Fruit fly (Drosophila melanogaster) whole organism, embryonic: ENCODE results near the gene Rrp1.
A peak's percentile ranks its signal among the peaks of the same experiment; 100 is the strongest.

Experiments used
- ATbp ChIP-seq: fragments of 200-800 bp; sonication (Bioruptor generic); optimal IDR thresholded peaks from 2 replicates; lab custom pipeline; 2017; ENCODE audit warnings: missing biosample characterization, mild to moderate bottlenecking, missing genetic modification characterization, missing genetic modification reagents
- Adf1 ChIP-seq: fragments of 200-800 bp; sonication (Bioruptor generic); IDR thresholded peaks from 2 replicates; pipeline ENCODE4 v1.3.6; 2022; ENCODE audit warnings: missing biosample characterization, missing genetic modification characterization
- B-H2 ChIP-seq: fragments of 200-800 bp; sonication (Bioruptor generic); optimal IDR thresholded peaks from 2 replicates; lab custom pipeline; 2018; ENCODE audit warnings: missing biosample characterization, mild to moderate bottlenecking, missing genetic modification characterization
- C15 ChIP-seq: fragments of 200-800 bp; sonication (Bioruptor generic); IDR thresholded peaks from 3 replicates; pipeline ENCODE4 v1.3.6; 2022; ENCODE audit warnings: missing biosample characterization, missing genetic modification characterization
- CG10543 ChIP-seq: fragments of 200-800 bp; sonication (Bioruptor generic); optimal IDR thresholded peaks from 3 replicates; lab custom pipeline; 2017; ENCODE audit warnings: missing biosample characterization, mild to moderate bottlenecking, missing genetic modification characterization, moderate library complexity
- CG12299 ChIP-seq: fragments of 200-800 bp; sonication (Bioruptor generic); optimal IDR thresholded peaks from 2 replicates; lab custom pipeline; 2018; ENCODE audit warnings: missing biosample characterization, mild to moderate bottlenecking, missing genetic modification characterization
- CG12769 ChIP-seq: fragments of 200-800 bp; sonication (Bioruptor generic); optimal IDR thresholded peaks from 2 replicates; lab custom pipeline; 2019; ENCODE audit warnings: missing biosample characterization, mild to moderate bottlenecking, missing genetic modification characterization, moderate library complexity
- CG14710 ChIP-seq: fragments of 200-800 bp; sonication (Bioruptor generic); optimal IDR thresholded peaks from 3 replicates; lab custom pipeline; 2019; ENCODE audit warnings: missing biosample characterization, mild to moderate bottlenecking, missing genetic modification characterization, moderate library complexity
- CG14965 ChIP-seq: fragments of 200-800 bp; sonication (Bioruptor generic); optimal IDR thresholded peaks from 2 replicates; lab custom pipeline; 2016; ENCODE audit warnings: missing biosample characterization, missing genetic modification characterization, borderline replicate concordance
- CG17186 ChIP-seq: fragments of 200-800 bp; sonication (Bioruptor generic); optimal IDR thresholded peaks from 3 replicates; lab custom pipeline; 2017; ENCODE audit warnings: missing biosample characterization, missing genetic modification reagents, missing genetic modification characterization
- CG18011 ChIP-seq: fragments of 200-800 bp; sonication (Bioruptor generic); optimal IDR thresholded peaks from 2 replicates; lab custom pipeline; 2017; ENCODE audit warnings: missing biosample characterization, missing genetic modification characterization, mild to moderate bottlenecking, moderate library complexity, missing genotype
- CG1832 ChIP-seq: fragments of 200-800 bp; sonication (Bioruptor generic); optimal IDR thresholded peaks from 2 replicates; lab custom pipeline; 2017; ENCODE audit warnings: missing biosample characterization, mild to moderate bottlenecking, missing genetic modification characterization, inconsistent platforms
- CG18619 ChIP-seq: fragments of 200-800 bp; sonication (Bioruptor generic); optimal IDR thresholded peaks from 3 replicates; lab custom pipeline; 2017; ENCODE audit warnings: missing biosample characterization, mild to moderate bottlenecking, missing genetic modification characterization
- CG2129 ChIP-seq: fragments of 200-800 bp; sonication (Bioruptor generic); IDR thresholded peaks from 2 replicates; pipeline ENCODE4 v1.3.6; 2022; ENCODE audit warnings: missing biosample characterization, missing genetic modification characterization; ENCODE audit not compliant: partially characterized antibody
- CG31388 ChIP-seq: fragments of 200-800 bp; sonication (Bioruptor generic); optimal IDR thresholded peaks from 2 replicates; lab custom pipeline; 2016; ENCODE audit warnings: missing biosample characterization, missing genetic modification characterization
- CG31441 ChIP-seq: fragments of 200-800 bp; sonication (Bioruptor generic); IDR thresholded peaks from 2 replicates; pipeline ENCODE4 v1.3.6; 2022; ENCODE audit warnings: missing biosample characterization, missing genetic modification characterization
- CG43689 ChIP-seq: fragments of 200-800 bp; sonication (Bioruptor generic); IDR thresholded peaks from 2 replicates; pipeline ENCODE4 v1.3.6; 2022; ENCODE audit warnings: missing biosample characterization, missing genetic modification characterization
- CG6654 ChIP-seq: fragments of 200-800 bp; sonication (Bioruptor generic); optimal IDR thresholded peaks from 2 replicates; lab custom pipeline; 2017; ENCODE audit warnings: missing biosample characterization, mild to moderate bottlenecking, missing genetic modification characterization
- CG6689 ChIP-seq: fragments of 200-800 bp; sonication (Bioruptor generic); IDR thresholded peaks from 2 replicates; pipeline ENCODE4 v1.3.6; 2022; ENCODE audit warnings: missing biosample characterization, missing genetic modification characterization
- CG9609 ChIP-seq: fragments of 200-800 bp; sonication (Bioruptor generic); optimal IDR thresholded peaks from 3 replicates; lab custom pipeline; 2016; ENCODE audit warnings: missing biosample characterization, missing genetic modification characterization
- D19A ChIP-seq: fragments of 200-800 bp; optimal IDR thresholded peaks from 3 replicates; lab custom pipeline; 2019; ENCODE audit warnings: missing biosample characterization, mild to moderate bottlenecking, missing genetic modification characterization, moderate library complexity
- D19B ChIP-seq: fragments of 200-800 bp; sonication (Bioruptor generic); optimal IDR thresholded peaks from 2 replicates; lab custom pipeline; 2017; ENCODE audit warnings: missing biosample characterization, mild to moderate bottlenecking, missing genetic modification characterization
- Dip2 ChIP-seq: fragments of 200-800 bp; sonication (Bioruptor generic); IDR thresholded peaks from 2 replicates; pipeline ENCODE4 v1.3.6; 2022; ENCODE audit warnings: missing biosample characterization, missing genetic modification characterization
- Dip3 ChIP-seq: fragments of 200-800 bp; sonication (Bioruptor generic); optimal IDR thresholded peaks from 3 replicates; lab custom pipeline; 2016; ENCODE audit warnings: missing biosample characterization, missing genetic modification characterization
- Kr ChIP-seq: fragments of 200-800 bp; sonication (Bioruptor generic); optimal IDR thresholded peaks from 2 replicates; lab custom pipeline; 2017; ENCODE audit warnings: missing biosample characterization, mild to moderate bottlenecking, missing genetic modification characterization
- Lim3 ChIP-seq: fragments of 200-800 bp; sonication (Bioruptor generic); IDR thresholded peaks from 2 replicates; pipeline ENCODE4 v1.3.6; 2022; ENCODE audit warnings: missing biosample characterization, missing genetic modification characterization
- Lpt ChIP-seq: fragments of >200 bp; optimal IDR thresholded peaks from 2 replicates; lab custom pipeline; 2018; ENCODE audit warnings: missing biosample characterization, missing genetic modification characterization
- Mes4 ChIP-seq: fragments of 200-800 bp; sonication (Bioruptor generic); optimal IDR thresholded peaks from 2 replicates; lab custom pipeline; 2016; ENCODE audit warnings: missing biosample characterization, missing genetic modification characterization
- NK7.1 ChIP-seq: fragments of 200-800 bp; sonication (Bioruptor generic); optimal IDR thresholded peaks from 3 replicates; lab custom pipeline; 2016; ENCODE audit warnings: missing biosample characterization, missing genetic modification characterization
- Nf-YA ChIP-seq: fragments of 200-800 bp; sonication (Bioruptor generic); IDR thresholded peaks from 2 replicates; pipeline ENCODE4 v1.3.6; 2022; ENCODE audit warnings: missing biosample characterization, missing genetic modification characterization
- Optix ChIP-seq: fragments of 200-800 bp; sonication (Bioruptor generic); IDR thresholded peaks from 3 replicates; pipeline ENCODE4 v1.3.6; 2022; ENCODE audit warnings: missing biosample characterization, missing genetic modification characterization
- Sin3A ChIP-seq: fragments of >200 bp; optimal IDR thresholded peaks from 2 replicates; lab custom pipeline; 2018
- Taf1 ChIP-seq: fragments of 200-800 bp; sonication (Bioruptor generic); IDR thresholded peaks from 2 replicates; pipeline ENCODE4 v1.3.6; 2022; ENCODE audit warnings: missing biosample characterization, missing genetic modification characterization
- ab ChIP-seq: fragments of 200-800 bp; sonication (Bioruptor generic); optimal IDR thresholded peaks from 2 replicates; lab custom pipeline; 2016; ENCODE audit warnings: missing biosample characterization, missing genetic modification characterization
- amos ChIP-seq: fragments of 200-800 bp; sonication (Bioruptor generic); IDR thresholded peaks from 2 replicates; pipeline ENCODE4 v1.3.6; 2022; ENCODE audit warnings: missing biosample characterization, missing genetic modification characterization; ENCODE audit not compliant: partially characterized antibody
- crol ChIP-seq: fragments of 200-800 bp; sonication (Bioruptor generic); IDR thresholded peaks from 2 replicates; pipeline ENCODE4 v1.3.6; 2022; ENCODE audit warnings: missing biosample characterization, missing genetic modification characterization
- dmrt11E ChIP-seq: fragments of 200-800 bp; sonication (Bioruptor generic); optimal IDR thresholded peaks from 3 replicates; lab custom pipeline; 2018; ENCODE audit warnings: missing biosample characterization, mild to moderate bottlenecking, missing genetic modification characterization, moderate library complexity
- exex ChIP-seq: fragments of 200-800 bp; sonication (Bioruptor generic); optimal IDR thresholded peaks from 4 replicates; lab custom pipeline; 2018; ENCODE audit warnings: missing biosample characterization, mild to moderate bottlenecking, missing genetic modification characterization, moderate library complexity
- fru ChIP-seq: fragments of >200 bp; optimal IDR thresholded peaks from 2 replicates; lab custom pipeline; 2017
- h ChIP-seq: fragments of >200 bp; optimal IDR thresholded peaks from 2 replicates; lab custom pipeline; 2017
- lmd ChIP-seq: fragments of 200-800 bp; sonication (Bioruptor generic); IDR thresholded peaks from 2 replicates; pipeline ENCODE4 v1.3.6; 2022; ENCODE audit warnings: missing biosample characterization, missing genetic modification characterization
- pzg ChIP-seq: fragments of 200-800 bp; sonication (Bioruptor generic); optimal IDR thresholded peaks from 3 replicates; lab custom pipeline; 2018; ENCODE audit warnings: missing biosample characterization, mild to moderate bottlenecking, missing genetic modification characterization, moderate library complexity
- scrt ChIP-seq: fragments of 200-800 bp; sonication (Bioruptor generic); optimal IDR thresholded peaks from 2 replicates; lab custom pipeline; 2018; ENCODE audit warnings: missing biosample characterization, mild to moderate bottlenecking, missing genetic modification characterization, moderate library complexity
- sens ChIP-seq: fragments of 200-800 bp; sonication (Bioruptor generic); peaks from one replicate; lab custom pipeline; 2016; ENCODE audit warnings: missing biosample characterization, missing genetic modification characterization
- sisA ChIP-seq: fragments of 200-800 bp; sonication (Bioruptor generic); IDR thresholded peaks from 2 replicates; pipeline ENCODE4 v1.3.6; 2022; ENCODE audit warnings: missing biosample characterization, missing genetic modification characterization
- slp2 ChIP-seq: fragments of 200-800 bp; sonication (Bioruptor generic); optimal IDR thresholded peaks from 2 replicates; lab custom pipeline; 2016; ENCODE audit warnings: missing biosample characterization, missing genetic modification characterization
- stc ChIP-seq: fragments of 200-800 bp; sonication (Bioruptor generic); IDR thresholded peaks from 2 replicates; pipeline ENCODE4 v1.3.6; 2022; ENCODE audit warnings: missing biosample characterization, missing genetic modification characterization
- tin ChIP-seq: fragments of 200-800 bp; sonication (Bioruptor generic); optimal IDR thresholded peaks from 3 replicates; lab custom pipeline; 2016; ENCODE audit warnings: missing biosample characterization, missing genetic modification characterization
- trem ChIP-seq: fragments of 200-800 bp; optimal IDR thresholded peaks from 3 replicates; lab custom pipeline; 2019; ENCODE audit warnings: missing biosample characterization, mild to moderate bottlenecking, missing genetic modification characterization, moderate library complexity
- unc-4 ChIP-seq: fragments of 200-800 bp; sonication (Bioruptor generic); IDR thresholded peaks from 2 replicates; pipeline ENCODE4 v1.3.6; 2022; ENCODE audit warnings: missing biosample characterization, missing genetic modification characterization; ENCODE audit not compliant: partially characterized antibody
- vvl ChIP-seq: fragments of 200-800 bp; sonication (Bioruptor generic); IDR thresholded peaks from 2 replicates; pipeline ENCODE4 v1.3.6; 2022; ENCODE audit warnings: missing biosample characterization, missing genetic modification characterization
- zf30C ChIP-seq: fragments of 200-800 bp; sonication (Bioruptor generic); optimal IDR thresholded peaks from 3 replicates; lab custom pipeline; 2018; ENCODE audit warnings: missing biosample characterization, mild to moderate bottlenecking, missing genetic modification characterization

The Rrp1 gene

dm6 chr2L:2972439-2972936 lies at the start of gene Rrp1, which contains the start of gene gammaTub23C (continued):
- peak; percentile 42; the same call in 1 of the 2 replicates for TF ChIP-seq stc (GFP tag; lab: Robert Waterston, UW)
- 0 out of 3 replicates have a peak, but pooled peaks have one; percentile 31 for TF ChIP-seq Optix (GFP tag; lab: Robert Waterston, UW)
- peak; percentile 63 for TF ChIP-seq exex (tag; lab: Kevin White, UChicago)
- peak; percentile 82 for TF ChIP-seq D19B
- TF ChIP-seq Lpt (GFP tag; lab: Kevin White, UChicago): no peak
- TF ChIP-seq Adf1: no peak; the same call in 1 of the 2 replicates
- TF ChIP-seq B-H2 (GFP tag; lab: Kevin White, UChicago): peak; percentile 83
- peak; percentile 62 for TF ChIP-seq slp2 (GFP tag; lab: Kevin White, UChicago)
- peak; percentile 90 for TF ChIP-seq dmrt11E
- peak; percentile 94 for TF ChIP-seq CG18619
- TF ChIP-seq amos (GFP tag; lab: Robert Waterston, UW): peak; percentile 15; the same call in 1 of the 2 replicates
- peak; percentile 89 for TF ChIP-seq CG10543 (GFP tag; lab: Kevin White, UChicago)
- TF ChIP-seq CG2129 (GFP tag; lab: Robert Waterston, UW): no peak
- peak; percentile 81 for TF ChIP-seq Dip3 (GFP tag; lab: Kevin White, UChicago)
- TF ChIP-seq CG17186: peak; percentile 64
- TF ChIP-seq fru (lab: Kevin White, UChicago): no peak
- 0 out of 2 replicates have a peak, but pooled peaks have one; percentile 25 for TF ChIP-seq Dip2 (GFP tag; lab: Robert Waterston, UW)
- peak; percentile 50 for TF ChIP-seq NK7.1 (GFP tag; lab: Kevin White, UChicago)
- TF ChIP-seq ab (GFP tag; lab: Kevin White, UChicago): peak; percentile 48
- TF ChIP-seq C15 (GFP tag; lab: Robert Waterston, UW): no peak
- no peak for TF ChIP-seq unc-4 (GFP tag; lab: Robert Waterston, UW)
- TF ChIP-seq ATbp (GFP tag; lab: Kevin White, UChicago): peak; percentile 75
- peak; percentile 83; the same call in 1 of the 2 replicates for TF ChIP-seq vvl (GFP tag; lab: Robert Waterston, UW)
- TF ChIP-seq lmd (GFP tag; lab: Robert Waterston, UW): peak; percentile 90
- TF ChIP-seq Nf-YA (GFP tag; lab: Robert Waterston, UW): no peak
- TF ChIP-seq Kr (GFP tag; lab: Kevin White, UChicago): no peak
- TF ChIP-seq CG9609 (GFP tag; lab: Kevin White, UChicago): peak; percentile 77
- peak; percentile 96 for TF ChIP-seq CG14710
- no peak for TF ChIP-seq CG12769 (tag; lab: Kevin White, UChicago)
- peak; percentile 71 for TF ChIP-seq scrt (GFP tag; lab: Kevin White, UChicago)
- peak; percentile 87 for TF ChIP-seq sisA (GFP tag; lab: Robert Waterston, UW)
- peak; percentile 96 for TF ChIP-seq sens (GFP tag; lab: Kevin White, UChicago)
- peak; percentile 94 for TF ChIP-seq CG31441 (GFP tag; lab: Robert Waterston, UW)
- TF ChIP-seq CG6654 (GFP tag; lab: Kevin White, UChicago): peak; percentile 80
- peak; percentile 35 for TF ChIP-seq pzg (GFP tag; lab: Kevin White, UChicago)
- TF ChIP-seq CG12299 (tag; lab: Kevin White, UChicago): peak; percentile 79
- peak; percentile 90 for TF ChIP-seq trem (tag; lab: Kevin White, UChicago)
- peak; percentile 83 for TF ChIP-seq D19A
- TF ChIP-seq Lim3: peak; percentile 68; the same call in 1 of the 2 replicates
- no peak for TF ChIP-seq h (lab: Kevin White, UChicago)
- no peak for TF ChIP-seq crol
- peak; percentile 72 for TF ChIP-seq Mes4 (GFP tag; lab: Kevin White, UChicago)
- TF ChIP-seq tin (GFP tag; lab: Kevin White, UChicago): peak; percentile 94
- TF ChIP-seq Taf1 (GFP tag; lab: Robert Waterston, UW): peak; percentile 42; the same call in 1 of the 2 replicates
- peak; percentile 75 for TF ChIP-seq Sin3A (lab: Kevin White, UChicago)
- TF ChIP-seq zf30C (GFP tag; lab: Kevin White, UChicago): no peak
- no peak for TF ChIP-seq CG1832 (GFP tag; lab: Kevin White, UChicago)
- TF ChIP-seq CG6689 (GFP tag; lab: Robert Waterston, UW): peak; percentile 100
- TF ChIP-seq CG14965 (GFP tag; lab: Kevin White, UChicago): no peak
- TF ChIP-seq CG31388 (GFP tag; lab: Kevin White, UChicago): peak; percentile 66
- TF ChIP-seq CG43689 (GFP tag; lab: Robert Waterston, UW): 0 out of 2 replicates have a peak, but pooled peaks have one; percentile 21
- TF ChIP-seq CG18011 (GFP tag; lab: Kevin White, UChicago): peak; percentile 70
